Worm (Caenorhabditis elegans) whole organism, L2 larva: ENCODE results near the gene brp-1.

Experiments
- ama-1 ChIP-seq: fragments of 150-350 bp; optimal IDR thresholded peaks from 2 replicates; lab custom pipeline; 2018; ENCODE audit warnings: inconsistent platforms
- crh-2 ChIP-seq: sonication (generic microtip); optimal IDR thresholded peaks from 2 replicates; lab custom pipeline; 2017; ENCODE audit warnings: missing biosample characterization, missing genetic modification characterization
- dmd-4 ChIP-seq: sonication (generic microtip); optimal IDR thresholded peaks from 2 replicates; lab custom pipeline; 2017; ENCODE audit warnings: missing biosample characterization, missing genetic modification characterization
- fos-1 ChIP-seq: fragments of 150-350 bp; optimal IDR thresholded peaks from 2 replicates; lab custom pipeline; 2014; ENCODE audit warnings: missing biosample characterization, missing genetic modification characterization
- mdl-1 ChIP-seq, 2 experiments: fragments of 150-350 bp in 1 of 2; sonication (generic microtip) in 1 of 2; optimal IDR thresholded peaks; 2 replicates each; lab custom pipeline; 2017; ENCODE audit warnings: missing biosample characterization in 2 of 2, missing genetic modification characterization in 2 of 2
- nhr-25 ChIP-seq: fragments of 150-350 bp; sonication (generic microtip); optimal IDR thresholded peaks from 3 replicates; lab custom pipeline; 2014; ENCODE audit warnings: missing biosample characterization, missing genetic modification characterization
- nhr-6 ChIP-seq: fragments of 150-350 bp; optimal IDR thresholded peaks from 2 replicates; lab custom pipeline; 2014; ENCODE audit warnings: missing biosample characterization, missing genetic modification characterization
- sma-9 ChIP-seq, 2 experiments: fragments of 150-350 bp in 1 of 2; sonication (generic microtip) in 1 of 2; optimal IDR thresholded peaks; 2 replicates each; lab custom pipeline; 2014 to 2016; ENCODE audit warnings: missing genetic modification characterization in 2 of 2, mild to moderate bottlenecking in 1 of 2, missing biosample characterization in 1 of 2, missing compliant biosample characterization in 1 of 2, missing genetic modification reagents in 1 of 2, moderate library complexity in 1 of 2
- snpc-4 ChIP-seq: fragments of 150-350 bp; optimal IDR thresholded peaks from 2 replicates; lab custom pipeline; 2014; ENCODE audit warnings: missing biosample characterization, missing genetic modification characterization
- unc-39 ChIP-seq: fragments of 150-350 bp; optimal IDR thresholded peaks from 2 replicates; lab custom pipeline; 2014; ENCODE audit warnings: missing biosample characterization, missing genetic modification characterization
- zag-1 ChIP-seq: fragments of 150-350 bp; optimal IDR thresholded peaks from 2 replicates; lab custom pipeline; 2014; ENCODE audit warnings: missing biosample characterization, missing genetic modification characterization
- ztf-1 ChIP-seq: fragments of 200-800 bp; sonication (Bioruptor generic); conservative IDR thresholded peaks from 2 replicates; pipeline ENCODE4 v1.3.6; 2022; ENCODE audit warnings: missing genetic modification characterization, missing compliant biosample characterization

DNA sequence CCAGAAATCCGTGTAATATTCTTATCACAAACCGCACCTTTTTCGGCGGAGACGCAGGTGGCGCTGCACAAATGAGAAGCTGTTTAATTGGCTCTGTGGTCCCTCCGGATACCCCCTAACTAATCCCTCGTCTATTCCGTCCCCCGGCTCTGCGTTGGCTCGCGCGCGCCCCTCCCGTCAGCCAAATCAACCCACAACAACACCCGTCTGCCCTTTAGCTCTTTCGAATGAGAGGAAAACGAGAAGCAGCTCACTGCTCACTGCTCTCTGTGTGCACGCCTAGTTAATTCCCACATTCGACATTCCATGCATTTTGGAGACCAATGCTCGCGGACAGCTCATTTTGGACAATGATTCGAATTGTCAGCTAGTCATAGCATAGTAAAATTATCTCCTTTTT is 39.7 kb downstream of the brp-1 start:
- no peak for TF ChIP-seq nhr-25 (tag; lab: Kevin White, UChicago)
- no peak for TF ChIP-seq dmd-4 (tag; lab: Kevin White, UChicago)
- no peak for TF ChIP-seq unc-39 (tag; lab: Kevin White, UChicago)
- no peak for TF ChIP-seq sma-9 (GFP tag; optimal IDR thresholded peaks at IDR 0.05; lab: Kevin White, UChicago)
- TF ChIP-seq sma-9 (tag; optimal IDR thresholded peaks at IDR 0.05; lab: Kevin White, UChicago) = no peak
- no peak for TF ChIP-seq ama-1 (lab: Kevin White, UChicago)
- no peak for TF ChIP-seq nhr-6 (tag; lab: Kevin White, UChicago)
- TF ChIP-seq zag-1 (tag; lab: Kevin White, UChicago) = no peak
- TF ChIP-seq mdl-1 (tag; optimal IDR thresholded peaks at IDR 0.05; lab: Kevin White, UChicago) = no peak
- no peak for TF ChIP-seq fos-1 (tag; lab: Kevin White, UChicago)
- TF ChIP-seq ztf-1 (GFP tag; lab: Robert Waterston, UW) = no peak
- no peak for TF ChIP-seq snpc-4 (tag; lab: Kevin White, UChicago)
- no peak for TF ChIP-seq crh-2 (tag; lab: Kevin White, UChicago)
